Worm (Caenorhabditis elegans): ENCODE data around the gene R10F2.6.

- no peak for TF ChIP-seq ceh-36 (tag; optimal IDR thresholded peaks at IDR 0.05)
- no peak for TF ChIP-seq ama-1 (optimal IDR thresholded peaks at IDR 0.05)
- no peak for TF ChIP-seq hmbx-1 (tag; optimal IDR thresholded peaks at IDR 0.05)
- TF ChIP-seq ceh-13 (GFP tag; optimal IDR thresholded peaks at IDR 0.05): no peak
- no peak for TF ChIP-seq hnd-1 (tag; optimal IDR thresholded peaks at IDR 0.05)
- TF ChIP-seq flt-1 (GFP tag; IDR thresholded peaks at IDR 0.05): no peak
- no peak for TF ChIP-seq tbx-11 (GFP tag; IDR thresholded peaks at IDR 0.05)
- TF ChIP-seq tra-4 (tag; optimal IDR thresholded peaks at IDR 0.05): no peak
- TF ChIP-seq aly-1 (tag; optimal IDR thresholded peaks at IDR 0.05): no peak
- no peak for TF ChIP-seq ets-7 (tag; optimal IDR thresholded peaks at IDR 0.05)
- no peak for TF ChIP-seq F13C5.2 (tag; optimal IDR thresholded peaks at IDR 0.05)
- TF ChIP-seq scrt-1 (GFP tag; IDR thresholded peaks at IDR 0.05): no peak
- TF ChIP-seq B0310.2 (tag; optimal IDR thresholded peaks at IDR 0.05): no peak
Measured at ce11 chrIII:2907819-2908218, 36.1 kb downstream of the R10F2.6 start.
